Fruit fly (Drosophila melanogaster) whole organism, embryonic: ENCODE data around the gene CG9628.

Experiments
- B-H2 ChIP-seq: fragments of 200-800 bp; sonication (Bioruptor generic); optimal IDR thresholded peaks from 2 replicates; lab custom pipeline; 2018; ENCODE audit warnings: missing biosample characterization, mild to moderate bottlenecking, missing genetic modification characterization
- CG11093 ChIP-seq: fragments of 200-800 bp; sonication (Bioruptor generic); IDR thresholded peaks from 3 replicates; pipeline ENCODE4 v1.3.6; 2022; ENCODE audit warnings: missing biosample characterization, missing genetic modification characterization
- CG11695 ChIP-seq: fragments of 200-800 bp; sonication (Bioruptor generic); IDR thresholded peaks from 3 replicates; pipeline ENCODE4 v1.3.6; 2022; ENCODE audit warnings: missing biosample characterization, missing genetic modification characterization
- CG11696 ChIP-seq: fragments of 200-800 bp; sonication (Bioruptor generic); IDR thresholded peaks from 2 replicates; pipeline ENCODE4 v1.3.6; 2022; ENCODE audit warnings: missing biosample characterization, missing genetic modification characterization
- CG12219 ChIP-seq: fragments of 200-800 bp; sonication (Bioruptor generic); optimal IDR thresholded peaks from 3 replicates; lab custom pipeline; 2018; ENCODE audit warnings: missing biosample characterization, mild to moderate bottlenecking, missing genetic modification characterization
- CG12744 ChIP-seq: fragments of 200-800 bp; sonication (Bioruptor generic); optimal IDR thresholded peaks from 2 replicates; lab custom pipeline; 2016; ENCODE audit warnings: missing biosample characterization, missing genetic modification characterization
- CG13296 ChIP-seq: fragments of 200-800 bp; sonication (Bioruptor generic); optimal IDR thresholded peaks from 3 replicates; lab custom pipeline; 2018; ENCODE audit warnings: missing biosample characterization, mild to moderate bottlenecking, missing genetic modification characterization
- CG13624 ChIP-seq: fragments of 200-800 bp; sonication (Bioruptor generic); optimal IDR thresholded peaks from 2 replicates; lab custom pipeline; 2016; ENCODE audit warnings: missing biosample characterization, missing genetic modification characterization
- CG15696 ChIP-seq: fragments of 200-800 bp; sonication (Bioruptor generic); optimal IDR thresholded peaks from 2 replicates; lab custom pipeline; 2019; ENCODE audit warnings: missing biosample characterization, mild to moderate bottlenecking, missing genetic modification characterization, moderate library complexity
- CG17829 ChIP-seq: fragments of 200-800 bp; optimal IDR thresholded peaks from 2 replicates; lab custom pipeline; 2019; ENCODE audit warnings: missing biosample characterization, mild to moderate bottlenecking, missing genetic modification characterization, moderate library complexity
- CG34376 ChIP-seq: fragments of 200-800 bp; sonication (Bioruptor generic); optimal IDR thresholded peaks from 2 replicates; lab custom pipeline; 2018; ENCODE audit warnings: missing biosample characterization, mild to moderate bottlenecking, missing genetic modification characterization
- CG4360 ChIP-seq: fragments of 200-800 bp; sonication (Bioruptor generic); IDR thresholded peaks from 2 replicates; pipeline ENCODE4 v1.3.6; 2022; ENCODE audit warnings: missing biosample characterization, missing genetic modification characterization
- CG4404 ChIP-seq: fragments of 200-800 bp; sonication (Bioruptor generic); IDR thresholded peaks from 2 replicates; pipeline ENCODE4 v1.3.6; 2022; ENCODE audit warnings: missing biosample characterization, missing genetic modification characterization
- CG4707 ChIP-seq: fragments of 200-800 bp; sonication (Bioruptor generic); optimal IDR thresholded peaks from 2 replicates; lab custom pipeline; 2018; ENCODE audit warnings: missing biosample characterization, mild to moderate bottlenecking, missing genetic modification characterization, moderate library complexity
- CG6272 ChIP-seq: fragments of 200-800 bp; sonication (Bioruptor generic); IDR thresholded peaks from 2 replicates; pipeline ENCODE4 v1.3.6; 2022; ENCODE audit warnings: missing biosample characterization, missing genetic modification characterization
- CG9609 ChIP-seq: fragments of 200-800 bp; sonication (Bioruptor generic); optimal IDR thresholded peaks from 3 replicates; lab custom pipeline; 2016; ENCODE audit warnings: missing biosample characterization, missing genetic modification characterization
- Dip2 ChIP-seq: fragments of 200-800 bp; sonication (Bioruptor generic); IDR thresholded peaks from 2 replicates; pipeline ENCODE4 v1.3.6; 2022; ENCODE audit warnings: missing biosample characterization, missing genetic modification characterization
- Eip74EF ChIP-seq, 2 experiments: fragments of 200-800 bp in 1 of 2; fragments of >200 bp in 1 of 2; sonication (Bioruptor generic) in 1 of 2; optimal IDR thresholded peaks; 2 replicates each; lab custom pipeline; 2017 to 2019; ENCODE audit warnings: missing biosample characterization in 2 of 2, missing genetic modification characterization in 2 of 2, mild to moderate bottlenecking in 1 of 2, moderate library complexity in 1 of 2
- Fer1 ChIP-seq: fragments of 200-800 bp; sonication (Bioruptor generic); optimal IDR thresholded peaks from 2 replicates; lab custom pipeline; 2017; ENCODE audit warnings: missing biosample characterization, mild to moderate bottlenecking, missing genetic modification characterization
- Gsc ChIP-seq: fragments of 200-800 bp; sonication (Bioruptor generic); IDR thresholded peaks from 2 replicates; pipeline ENCODE4 v1.3.6; 2022; ENCODE audit warnings: missing biosample characterization, missing genetic modification characterization
- Gug ChIP-seq: fragments of 200-800 bp; sonication (Bioruptor generic); IDR thresholded peaks from 4 replicates; pipeline ENCODE4 v1.3.6; 2022; ENCODE audit warnings: missing biosample characterization, missing genetic modification characterization
- Hmr ChIP-seq: fragments of 200-800 bp; sonication (Bioruptor generic); optimal IDR thresholded peaks from 3 replicates; lab custom pipeline; 2017; ENCODE audit warnings: mild to moderate bottlenecking, missing biosample characterization, missing genetic modification reagents, missing genetic modification characterization
- Hr51 ChIP-seq, 2 experiments: fragments of 200-800 bp; sonication (Bioruptor generic); optimal IDR thresholded peaks; 2 replicates in 1 of 2; 3 replicates in 1 of 2; lab custom pipeline; 2016 to 2018; ENCODE audit warnings: missing biosample characterization in 2 of 2, missing genetic modification characterization in 2 of 2, mild to moderate bottlenecking in 1 of 2, moderate library complexity in 1 of 2
- Lim3 ChIP-seq: fragments of 200-800 bp; sonication (Bioruptor generic); IDR thresholded peaks from 2 replicates; pipeline ENCODE4 v1.3.6; 2022; ENCODE audit warnings: missing biosample characterization, missing genetic modification characterization
- Mad ChIP-seq: fragments of 200-800 bp; sonication (Bioruptor generic); optimal IDR thresholded peaks from 2 replicates; lab custom pipeline; 2016; ENCODE audit warnings: missing biosample characterization, missing genetic modification characterization
- Nf-YC ChIP-seq: fragments of 200-800 bp; optimal IDR thresholded peaks from 3 replicates; lab custom pipeline; 2019; ENCODE audit warnings: missing biosample characterization, mild to moderate bottlenecking, missing genetic modification characterization, moderate library complexity
- Oli ChIP-seq: fragments of 200-800 bp; sonication (Bioruptor generic); optimal IDR thresholded peaks from 2 replicates; lab custom pipeline; 2018; ENCODE audit warnings: missing biosample characterization, mild to moderate bottlenecking, missing genetic modification characterization, moderate library complexity
- bbx ChIP-seq: fragments of 200-800 bp; sonication (Bioruptor generic); IDR thresholded peaks from 2 replicates; pipeline ENCODE4 v1.3.6; 2022; ENCODE audit warnings: missing biosample characterization, missing genetic modification characterization; ENCODE audit not compliant: partially characterized antibody
- cas ChIP-seq: fragments of 200-800 bp; sonication (Bioruptor generic); IDR thresholded peaks from 2 replicates; pipeline ENCODE4 v1.3.6; 2022; ENCODE audit warnings: missing biosample characterization, missing genetic modification characterization
- chif ChIP-seq, 2 experiments: fragments of 200-800 bp; sonication (Bioruptor generic); optimal IDR thresholded peaks; 3 replicates each; lab custom pipeline; 2016; ENCODE audit warnings: missing biosample characterization in 2 of 2, missing genetic modification characterization in 2 of 2
- crc ChIP-seq: fragments of 200-800 bp; sonication (Bioruptor generic); optimal IDR thresholded peaks from 2 replicates; lab custom pipeline; 2016; ENCODE audit warnings: missing biosample characterization, missing genetic modification characterization
- da ChIP-seq: fragments of 200-800 bp; sonication (Bioruptor generic); optimal IDR thresholded peaks from 2 replicates; lab custom pipeline; 2016; ENCODE audit warnings: missing biosample characterization, missing genetic modification characterization
- fd102C ChIP-seq: fragments of 200-800 bp; sonication (Bioruptor generic); optimal IDR thresholded peaks from 2 replicates; lab custom pipeline; 2018; ENCODE audit warnings: missing biosample characterization, mild to moderate bottlenecking, missing genetic modification characterization, moderate library complexity
- fd64A ChIP-seq: fragments of 200-800 bp; sonication (Bioruptor generic); optimal IDR thresholded peaks from 3 replicates; lab custom pipeline; 2018; ENCODE audit warnings: missing biosample characterization, mild to moderate bottlenecking, missing genetic modification characterization
- her ChIP-seq: fragments of 200-800 bp; sonication (Bioruptor generic); optimal IDR thresholded peaks from 2 replicates; lab custom pipeline; 2016; ENCODE audit warnings: missing biosample characterization, missing genetic modification characterization
- ind ChIP-seq: fragments of 200-800 bp; sonication (Bioruptor generic); optimal IDR thresholded peaks from 3 replicates; lab custom pipeline; 2016; ENCODE audit warnings: missing biosample characterization, missing genetic modification characterization
- klu ChIP-seq: fragments of 200-800 bp; sonication (Bioruptor generic); IDR thresholded peaks from 2 replicates; pipeline ENCODE4 v1.3.6; 2022; ENCODE audit warnings: missing biosample characterization, missing genetic modification characterization
- mam ChIP-seq: fragments of 200-800 bp; sonication (Bioruptor generic); optimal IDR thresholded peaks from 3 replicates; lab custom pipeline; 2016; ENCODE audit warnings: missing biosample characterization, missing genetic modification characterization
- nerfin-2 ChIP-seq: fragments of 200-800 bp; sonication (Bioruptor generic); IDR thresholded peaks from 2 replicates; pipeline ENCODE4 v1.3.6; 2022; ENCODE audit warnings: missing biosample characterization, missing genetic modification characterization; ENCODE audit not compliant: partially characterized antibody
- nmo ChIP-seq: fragments of 200-800 bp; sonication (Bioruptor generic); optimal IDR thresholded peaks from 2 replicates; lab custom pipeline; 2018; ENCODE audit warnings: missing biosample characterization, mild to moderate bottlenecking, missing genetic modification characterization, moderate library complexity
- repo ChIP-seq: fragments of 200-800 bp; sonication (Bioruptor generic); optimal IDR thresholded peaks from 2 replicates; lab custom pipeline; 2016; ENCODE audit warnings: missing biosample characterization, missing genetic modification characterization
- run ChIP-seq: fragments of 200-800 bp; sonication (Bioruptor generic); optimal IDR thresholded peaks from 3 replicates; lab custom pipeline; 2018; ENCODE audit warnings: missing biosample characterization, mild to moderate bottlenecking, missing genetic modification characterization
- sd ChIP-seq: fragments of 200-800 bp; sonication (Bioruptor generic); optimal IDR thresholded peaks from 3 replicates; lab custom pipeline; 2018; ENCODE audit warnings: missing biosample characterization, mild to moderate bottlenecking, missing genetic modification characterization, moderate library complexity
- sens-2 ChIP-seq: fragments of 200-800 bp; sonication (Bioruptor generic); IDR thresholded peaks from 2 replicates; pipeline ENCODE4 v1.3.6; 2022; ENCODE audit warnings: missing biosample characterization, missing genetic modification characterization
- shn ChIP-seq: fragments of 200-800 bp; sonication (Bioruptor generic); optimal IDR thresholded peaks from 3 replicates; lab custom pipeline; 2016; ENCODE audit warnings: missing biosample characterization, missing genetic modification characterization
- sim ChIP-seq: fragments of 200-800 bp; sonication (Bioruptor generic); IDR thresholded peaks from 2 replicates; pipeline ENCODE4 v1.3.6; 2022; ENCODE audit warnings: missing biosample characterization, missing genetic modification characterization
- stc ChIP-seq: fragments of 200-800 bp; sonication (Bioruptor generic); IDR thresholded peaks from 2 replicates; pipeline ENCODE4 v1.3.6; 2022; ENCODE audit warnings: missing biosample characterization, missing genetic modification characterization
- stwl ChIP-seq: fragments of 200-800 bp; sonication (Bioruptor generic); optimal IDR thresholded peaks from 3 replicates; lab custom pipeline; 2018; ENCODE audit warnings: missing biosample characterization, mild to moderate bottlenecking, missing genetic modification characterization, moderate library complexity
- ttk ChIP-seq: fragments of 200-800 bp; sonication (Bioruptor generic); IDR thresholded peaks from 2 replicates; pipeline ENCODE4 v2.1.2; 2022; ENCODE audit warnings: missing biosample characterization, missing genetic modification characterization
- yki ChIP-seq: fragments of >200 bp; optimal IDR thresholded peaks from 3 replicates; lab custom pipeline; 2018

The CG9628 gene

dm6 chr3L:14634019-14634772, 11.6 kb downstream of the CG9628 start (continued):
- no peak for TF ChIP-seq CG12219 (GFP tag; lab: Kevin White, UChicago)
- TF ChIP-seq Dip2 (GFP tag; lab: Robert Waterston, UW) = no peak
- TF ChIP-seq CG12744 = no peak
- no peak for TF ChIP-seq da (GFP tag; lab: Kevin White, UChicago)
- TF ChIP-seq stwl (tag; lab: Kevin White, UChicago) = no peak
- peak; percentile 2 for TF ChIP-seq CG17829 (tag; lab: Kevin White, UChicago)
- no peak for TF ChIP-seq Hmr (GFP tag; lab: Kevin White, UChicago)
- no peak for TF ChIP-seq CG13296 (GFP tag; lab: Kevin White, UChicago)
- no peak for TF ChIP-seq CG11093 (GFP tag; lab: Robert Waterston, UW)
- peak in 1 of 2 experiments; percentile 55 for TF ChIP-seq chif (GFP tag; optimal IDR thresholded peaks at IDR 0.05; lab: Kevin White, UChicago)
- TF ChIP-seq shn (GFP tag; lab: Kevin White, UChicago) = no peak
- TF ChIP-seq CG15696 (tag; lab: Kevin White, UChicago) = peak; percentile 14
- no peak for TF ChIP-seq CG4707 (GFP tag; lab: Kevin White, UChicago)
- no peak for TF ChIP-seq Eip74EF (GFP tag; optimal IDR thresholded peaks at IDR 0.05; lab: Kevin White, UChicago)
- TF ChIP-seq CG34376 = no peak
- TF ChIP-seq CG4404 (GFP tag; lab: Robert Waterston, UW) = no peak
- no peak for TF ChIP-seq fd102C (GFP tag; lab: Kevin White, UChicago)
- no peak for TF ChIP-seq Nf-YC (tag; lab: Kevin White, UChicago)
- TF ChIP-seq sd = no peak
- TF ChIP-seq CG4360 = no peak
- TF ChIP-seq CG13624 (GFP tag; lab: Kevin White, UChicago) = no peak
- no peak for TF ChIP-seq Gug (GFP tag; lab: Robert Waterston, UW)
- TF ChIP-seq Gsc = no peak
- peak in 1 of 2 experiments; percentile 19 for TF ChIP-seq Hr51 (GFP tag; optimal IDR thresholded peaks at IDR 0.05; lab: Kevin White, UChicago)
- TF ChIP-seq stc = no peak
- no peak for TF ChIP-seq sim (GFP tag; lab: Robert Waterston, UW)
- no peak for TF ChIP-seq CG9609 (GFP tag; lab: Kevin White, UChicago)
- TF ChIP-seq crc (GFP tag; lab: Kevin White, UChicago) = no peak
- TF ChIP-seq repo = no peak
- TF ChIP-seq Lim3 (GFP tag; lab: Robert Waterston, UW) = no peak
- TF ChIP-seq ind (GFP tag; lab: Kevin White, UChicago) = peak; percentile 35
- TF ChIP-seq her (GFP tag; lab: Kevin White, UChicago) = no peak
- peak; percentile 9; the same call in 1 of the 2 replicates for TF ChIP-seq ttk (GFP tag; lab: Robert Waterston, UW)
- TF ChIP-seq Fer1 = no peak
- TF ChIP-seq klu (GFP tag; lab: Robert Waterston, UW) = no peak
- no peak; the same call in 1 of the 2 replicates for TF ChIP-seq CG6272 (GFP tag; lab: Robert Waterston, UW)
- no peak for TF ChIP-seq B-H2 (GFP tag; lab: Kevin White, UChicago)
- TF ChIP-seq sens-2 (GFP tag; lab: Robert Waterston, UW) = no peak
- TF ChIP-seq CG11695 (GFP tag; lab: Robert Waterston, UW) = peak; percentile 42; the same call in 1 of the 3 replicates
- no peak for TF ChIP-seq Mad (GFP tag; lab: Kevin White, UChicago)
- TF ChIP-seq run (tag; lab: Kevin White, UChicago) = no peak
- 0 out of 2 replicates have a peak, but pooled peaks have one; percentile 42 for TF ChIP-seq nerfin-2 (GFP tag; lab: Robert Waterston, UW)
- no peak for TF ChIP-seq mam (GFP tag; lab: Kevin White, UChicago)
- no peak for TF ChIP-seq bbx (GFP tag; lab: Robert Waterston, UW)
- no peak for TF ChIP-seq CG11696
- TF ChIP-seq yki (lab: Kevin White, UChicago) = peak; percentile 24
- TF ChIP-seq Oli (tag; lab: Kevin White, UChicago) = peak; percentile 28
- peak; percentile 21 for TF ChIP-seq nmo (GFP tag; lab: Kevin White, UChicago)
- TF ChIP-seq cas (GFP tag; lab: Robert Waterston, UW) = no peak
- TF ChIP-seq fd64A (GFP tag; lab: Kevin White, UChicago) = no peak
